Fruit fly (Drosophila melanogaster) whole organism, wandering third instar larva: ENCODE data around the gene Acph-1.

ENCODE experiments used
- Abd-B ChIP-seq: fragments of >200 bp; optimal IDR thresholded peaks from 2 replicates; lab custom pipeline; 2017; ENCODE audit warnings: missing biosample characterization, missing genetic modification characterization
- CG32264 ChIP-seq: fragments of 200-800 bp; sonication (Bioruptor generic); optimal IDR thresholded peaks from 2 replicates; lab custom pipeline; 2016; ENCODE audit warnings: missing biosample characterization, missing genetic modification characterization
- CrebA ChIP-seq: fragments of 200-800 bp; sonication (Bioruptor generic); optimal IDR thresholded peaks from 2 replicates; lab custom pipeline; 2016; ENCODE audit warnings: missing biosample characterization, mild to moderate bottlenecking, missing genetic modification characterization, borderline replicate concordance
- Dfd ChIP-seq: fragments of >200 bp; optimal IDR thresholded peaks from 2 replicates; lab custom pipeline; 2017; ENCODE audit warnings: missing biosample characterization, missing genetic modification characterization
- Dif ChIP-seq: fragments of 200-275, 200-300 bp; sonication (Bioruptor generic); optimal IDR thresholded peaks from 2 replicates; lab custom pipeline; 2018; ENCODE audit warnings: missing biosample characterization, missing genetic modification characterization; ENCODE audit not compliant: partially characterized antibody
- GATAd ChIP-seq: sonication (Bioruptor generic); optimal IDR thresholded peaks from 2 replicates; lab custom pipeline; 2016; ENCODE audit warnings: missing biosample characterization, missing genetic modification characterization
- HLH106 ChIP-seq: fragments of 200-800 bp; optimal IDR thresholded peaks from 3 replicates; lab custom pipeline; 2019; ENCODE audit warnings: missing biosample characterization, mild to moderate bottlenecking, missing genetic modification characterization, moderate library complexity
- Hnf4 ChIP-seq: fragments of 200-800 bp; sonication (Bioruptor generic); optimal IDR thresholded peaks from 2 replicates; lab custom pipeline; 2016; ENCODE audit warnings: missing biosample characterization, mild to moderate bottlenecking, missing genetic modification characterization
- Hr78 ChIP-seq: fragments of >200 bp; optimal IDR thresholded peaks from 2 replicates; lab custom pipeline; 2017; ENCODE audit warnings: missing biosample characterization, missing genetic modification characterization
- Hr83 ChIP-seq: fragments of 200-300 bp; sonication (Bioruptor generic); optimal IDR thresholded peaks from 2 replicates; lab custom pipeline; 2016; ENCODE audit warnings: missing biosample characterization, mild to moderate bottlenecking, missing genetic modification characterization, moderate library complexity; ENCODE audit not compliant: poor library complexity, severe bottlenecking
- Jra ChIP-seq: sonication (Bioruptor generic); optimal IDR thresholded peaks from 2 replicates; lab custom pipeline; 2016; ENCODE audit warnings: missing biosample characterization, missing genetic modification characterization
- Mio ChIP-seq: sonication (Bioruptor generic); optimal IDR thresholded peaks from 2 replicates; lab custom pipeline; 2016; ENCODE audit warnings: missing biosample characterization, missing genetic modification characterization
- Myc ChIP-seq: fragments of >200 bp; optimal IDR thresholded peaks from 2 replicates; lab custom pipeline; 2017
- N ChIP-seq: fragments of >200 bp; optimal IDR thresholded peaks from 2 replicates; lab custom pipeline; 2018; ENCODE audit warnings: missing biosample characterization, missing external identifiers, missing genetic modification characterization
- OdsH ChIP-seq: fragments of 200-800 bp; sonication (Bioruptor generic); optimal IDR thresholded peaks from 2 replicates; lab custom pipeline; 2016; ENCODE audit warnings: missing biosample characterization, mild to moderate bottlenecking, missing genetic modification characterization
- Rel ChIP-seq, 2 experiments: fragments of 200-800 bp; sonication (Bioruptor generic) in 1 of 2; optimal IDR thresholded peaks; 2 replicates in 1 of 2; 3 replicates in 1 of 2; lab custom pipeline; 2016 to 2019; ENCODE audit warnings: mild to moderate bottlenecking in 2 of 2, missing biosample characterization in 2 of 2, missing genetic modification characterization in 2 of 2, moderate library complexity in 1 of 2
- Sp1 ChIP-seq: fragments of 200-800 bp; sonication (Bioruptor generic); optimal IDR thresholded peaks from 3 replicates; lab custom pipeline; 2019; ENCODE audit warnings: missing biosample characterization, mild to moderate bottlenecking, missing genetic modification characterization, moderate library complexity
- br ChIP-seq: fragments of 200-800 bp; sonication (Bioruptor generic); optimal IDR thresholded peaks from 2 replicates; lab custom pipeline; 2016; ENCODE audit warnings: missing biosample characterization, missing genetic modification characterization
- dl ChIP-seq, 2 experiments: fragments of 175-275, 200-275 bp in 1 of 2; fragments of 200-275 bp in 1 of 2; sonication (Bioruptor generic); optimal IDR thresholded peaks; lab custom pipeline; 2018; ENCODE audit warnings: mild to moderate bottlenecking in 2 of 2, missing biosample characterization in 2 of 2, missing genetic modification characterization in 2 of 2, moderate library complexity in 2 of 2; ENCODE audit not compliant: partially characterized antibody in 2 of 2, insufficient read depth in 1 of 2
- ey ChIP-seq: fragments of 200-800 bp; sonication (Bioruptor generic); optimal IDR thresholded peaks from 2 replicates; lab custom pipeline; 2016; ENCODE audit warnings: missing biosample characterization, missing genetic modification characterization
- foxo ChIP-seq, 2 experiments: fragments of 200-800 bp; sonication (Bioruptor generic); optimal IDR thresholded peaks; 2 replicates in 1 of 2; 3 replicates in 1 of 2; lab custom pipeline; 2016 to 2017; ENCODE audit warnings: missing biosample characterization in 2 of 2, missing genetic modification characterization in 2 of 2
- fru ChIP-seq: fragments of 200-800 bp; sonication (Bioruptor generic); optimal IDR thresholded peaks from 3 replicates; lab custom pipeline; 2016; ENCODE audit warnings: missing biosample characterization, mild to moderate bottlenecking, missing genetic modification characterization
- h ChIP-seq: fragments of 200-800 bp; sonication (Bioruptor generic); optimal IDR thresholded peaks from 3 replicates; lab custom pipeline; 2016; ENCODE audit warnings: missing biosample characterization, mild to moderate bottlenecking, missing genetic modification characterization
- jim ChIP-seq: fragments of 175-275, 200-325 bp; sonication (Bioruptor generic); optimal IDR thresholded peaks from 2 replicates; lab custom pipeline; 2016; ENCODE audit warnings: missing biosample characterization, mild to moderate bottlenecking, missing genetic modification characterization
- lola ChIP-seq: fragments of >200 bp; optimal IDR thresholded peaks from 2 replicates; lab custom pipeline; 2017; ENCODE audit warnings: missing biosample characterization, missing genetic modification characterization
- psq ChIP-seq: fragments of 200-800 bp; sonication (Bioruptor generic); optimal IDR thresholded peaks from 3 replicates; lab custom pipeline; 2017; ENCODE audit warnings: missing biosample characterization, mild to moderate bottlenecking, missing genetic modification characterization, moderate library complexity
- rgr ChIP-seq: fragments of 200-800 bp; sonication (Bioruptor generic); optimal IDR thresholded peaks from 3 replicates; lab custom pipeline; 2016; ENCODE audit warnings: missing biosample characterization, mild to moderate bottlenecking, missing genetic modification characterization
- sage ChIP-seq: fragments of 200-800 bp; sonication (Bioruptor generic); optimal IDR thresholded peaks from 2 replicates; lab custom pipeline; 2016; ENCODE audit warnings: missing biosample characterization, mild to moderate bottlenecking, missing genetic modification characterization
- usp ChIP-seq: fragments of >200 bp; optimal IDR thresholded peaks from 2 replicates; lab custom pipeline; 2017; ENCODE audit warnings: missing biosample characterization, missing genetic modification characterization
- woc ChIP-seq: sonication (Bioruptor generic); optimal IDR thresholded peaks from 2 replicates; lab custom pipeline; 2016; ENCODE audit warnings: missing biosample characterization, mild to moderate bottlenecking, missing genetic modification characterization

Acph-1 gene

DNA sequence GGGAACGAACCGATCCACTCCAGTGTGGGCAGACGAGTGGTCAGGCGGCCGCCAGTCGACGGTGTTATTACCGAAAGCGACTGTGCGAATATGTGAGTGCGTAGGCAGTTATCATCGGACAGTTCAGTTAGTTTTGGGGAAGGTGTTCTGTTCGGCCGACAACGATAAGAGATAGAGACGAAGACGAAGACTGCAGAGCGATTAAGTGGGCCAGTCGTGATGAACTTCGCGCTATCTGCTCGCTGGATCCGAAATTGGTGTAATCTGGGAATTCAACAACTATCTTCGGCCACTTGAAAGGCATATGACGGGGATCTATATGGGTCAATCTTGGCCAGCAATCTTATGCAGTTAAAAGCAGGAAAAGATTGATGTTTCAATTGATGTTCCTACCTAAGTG is 16.0 kb upstream of the Acph-1 start, which contains the start of gene CG7912:
Gene CG7912, minus strand, starts transcription at position 17 of the 400 bp plus-strand sequence.
- TF ChIP-seq ey (GFP tag; lab: Kevin White, UChicago) (no peak), Jra (GFP tag; lab: Kevin White, UChicago) (no peak), Dif (no peak), CG32264 (GFP tag; lab: Kevin White, UChicago) (no peak), dl (GFP tag; optimal IDR thresholded peaks at IDR 0.05; lab: Kevin White, UChicago; ENCODE audit: insufficient read depth in 1 of 2, partially characterized antibody in 2 of 2) (no peak), Sp1 (GFP tag; lab: Kevin White, UChicago) (no peak), fru (GFP tag; lab: Kevin White, UChicago) (no peak), foxo (GFP tag; optimal IDR thresholded peaks at IDR 0.05; lab: Kevin White, UChicago) (no peak), Dfd (GFP tag; lab: Kevin White, UChicago) (no peak), CrebA (GFP tag; lab: Kevin White, UChicago) (no peak), Myc (lab: Kevin White, UChicago) (no peak), Hnf4 (GFP tag; lab: Kevin White, UChicago) (no peak), Rel (GFP tag; optimal IDR thresholded peaks at IDR 0.05; lab: Kevin White, UChicago) (no peak), Rel (tag; optimal IDR thresholded peaks at IDR 0.05; lab: Kevin White, UChicago) (no peak), jim (GFP tag; lab: Kevin White, UChicago) (no peak), Abd-B (GFP tag; lab: Kevin White, UChicago) (no peak), Hr83 (no peak), OdsH (GFP tag; lab: Kevin White, UChicago) (no peak), woc (GFP tag; lab: Kevin White, UChicago) (no peak), sage (GFP tag; lab: Kevin White, UChicago) (no peak)

dm6 chr3R:30005332-30005979 is 12.2 kb upstream of the Acph-1 start:
- TF ChIP-seq N (GFP tag; lab: Kevin White, UChicago): no peak
- no peak for TF ChIP-seq GATAd (GFP tag; lab: Kevin White, UChicago)
- no peak for TF ChIP-seq woc (GFP tag; lab: Kevin White, UChicago)
- TF ChIP-seq jim (GFP tag; lab: Kevin White, UChicago): no peak
- no peak for TF ChIP-seq Mio (GFP tag; lab: Kevin White, UChicago)
- TF ChIP-seq foxo (GFP tag; optimal IDR thresholded peaks at IDR 0.05; lab: Kevin White, UChicago): peak in 1 of 2 experiments; percentile 2

DNA sequence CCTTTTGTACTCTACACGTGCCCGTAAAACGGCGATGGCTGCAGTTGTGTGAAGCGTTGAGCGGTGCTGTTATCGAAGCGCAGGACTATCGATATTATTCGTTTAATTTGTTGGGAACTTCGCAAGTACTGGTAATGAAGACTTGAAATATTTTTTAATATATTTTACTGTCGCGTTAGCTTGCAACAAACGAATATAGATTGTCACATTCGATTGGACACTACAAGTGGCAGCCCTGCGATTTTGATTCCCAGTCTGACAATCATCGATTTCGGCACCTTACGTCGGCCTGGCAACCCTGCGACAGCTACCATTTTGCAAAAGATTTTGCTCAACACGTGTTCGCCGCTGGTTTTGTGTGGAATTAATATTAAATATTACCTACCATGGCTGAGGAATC is 11.4 kb upstream of the Acph-1 start, which contains the start of the genes Nlp and Nph:
Gene Nlp, plus strand, starts transcription at position 138 of the 400 bp plus-strand sequence.
Gene Nph, minus strand, starts transcription at position 214 of the 400 bp plus-strand sequence.
- no peak for TF ChIP-seq usp (GFP tag; lab: Kevin White, UChicago)
- peak; percentile 0 for TF ChIP-seq OdsH (GFP tag; lab: Kevin White, UChicago)
- TF ChIP-seq Hr78 (GFP tag; lab: Kevin White, UChicago): no peak
- TF ChIP-seq rgr: peak; percentile 50
- no peak for TF ChIP-seq lola (GFP tag; lab: Kevin White, UChicago)
- TF ChIP-seq GATAd (GFP tag; lab: Kevin White, UChicago): no peak
- no peak for TF ChIP-seq Jra (GFP tag; lab: Kevin White, UChicago)
- TF ChIP-seq Rel (GFP tag; optimal IDR thresholded peaks at IDR 0.05; lab: Kevin White, UChicago): no peak
- peak; percentile 36 for TF ChIP-seq Rel (tag; optimal IDR thresholded peaks at IDR 0.05; lab: Kevin White, UChicago)
- TF ChIP-seq jim (GFP tag; lab: Kevin White, UChicago): no peak
- peak; percentile 54 for TF ChIP-seq h
- no peak for TF ChIP-seq ey (GFP tag; lab: Kevin White, UChicago)
- TF ChIP-seq Hnf4 (GFP tag; lab: Kevin White, UChicago): no peak
- no peak for TF ChIP-seq Abd-B (GFP tag; lab: Kevin White, UChicago)
- no peak for TF ChIP-seq dl (GFP tag; optimal IDR thresholded peaks at IDR 0.05; lab: Kevin White, UChicago; ENCODE audit: insufficient read depth in 1 of 2, partially characterized antibody in 2 of 2)
- peak; percentile 39 for TF ChIP-seq br (GFP tag; lab: Kevin White, UChicago)
- TF ChIP-seq Sp1 (GFP tag; lab: Kevin White, UChicago): peak; percentile 37
- TF ChIP-seq psq (GFP tag; lab: Kevin White, UChicago): peak; percentile 25
- peak in 1 of 2 experiments; percentile 18 for TF ChIP-seq foxo (GFP tag; optimal IDR thresholded peaks at IDR 0.05; lab: Kevin White, UChicago)
- peak; percentile 76 for TF ChIP-seq Myc (lab: Kevin White, UChicago)
- no peak for TF ChIP-seq woc (GFP tag; lab: Kevin White, UChicago)
- TF ChIP-seq HLH106 (tag; lab: Kevin White, UChicago): peak; percentile 29
- TF ChIP-seq Dif: no peak
- TF ChIP-seq, all 38 proteins: peak for 10
